Fruit fly (Drosophila melanogaster): ENCODE results near the gene CG44194.
A peak's percentile ranks its signal among the peaks of the same experiment; 100 is the strongest.

Gene CG44194

DNA sequence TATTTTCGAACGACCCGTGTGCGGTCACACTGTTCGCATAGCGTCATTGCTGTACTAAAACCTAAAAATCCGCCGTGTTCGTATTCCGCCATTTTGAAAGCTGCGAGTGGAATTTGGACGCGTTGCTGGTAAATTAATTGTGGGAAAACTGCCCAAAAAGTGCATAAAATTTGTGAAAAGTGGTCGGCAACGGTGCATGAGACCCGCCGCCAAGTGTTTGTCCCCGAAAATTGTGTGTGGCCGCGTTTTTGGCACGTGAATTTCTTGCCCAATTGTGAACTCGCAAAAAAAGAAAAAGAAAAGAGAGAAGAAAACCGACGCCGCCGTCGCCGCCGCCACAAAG lies 14.1 kb upstream of the CG44194 start, which contains the start of gene CtBP (continued):
- TF ChIP-seq sens-2 (GFP tag; IDR thresholded peaks at IDR 0.05): no peak
- no peak for TF ChIP-seq CG4404 (GFP tag; IDR thresholded peaks at IDR 0.05)
- TF ChIP-seq org-1 (GFP tag; optimal IDR thresholded peaks at IDR 0.05): no peak
- no peak for TF ChIP-seq Spps (tag; optimal IDR thresholded peaks at IDR 0.05)

DNA sequence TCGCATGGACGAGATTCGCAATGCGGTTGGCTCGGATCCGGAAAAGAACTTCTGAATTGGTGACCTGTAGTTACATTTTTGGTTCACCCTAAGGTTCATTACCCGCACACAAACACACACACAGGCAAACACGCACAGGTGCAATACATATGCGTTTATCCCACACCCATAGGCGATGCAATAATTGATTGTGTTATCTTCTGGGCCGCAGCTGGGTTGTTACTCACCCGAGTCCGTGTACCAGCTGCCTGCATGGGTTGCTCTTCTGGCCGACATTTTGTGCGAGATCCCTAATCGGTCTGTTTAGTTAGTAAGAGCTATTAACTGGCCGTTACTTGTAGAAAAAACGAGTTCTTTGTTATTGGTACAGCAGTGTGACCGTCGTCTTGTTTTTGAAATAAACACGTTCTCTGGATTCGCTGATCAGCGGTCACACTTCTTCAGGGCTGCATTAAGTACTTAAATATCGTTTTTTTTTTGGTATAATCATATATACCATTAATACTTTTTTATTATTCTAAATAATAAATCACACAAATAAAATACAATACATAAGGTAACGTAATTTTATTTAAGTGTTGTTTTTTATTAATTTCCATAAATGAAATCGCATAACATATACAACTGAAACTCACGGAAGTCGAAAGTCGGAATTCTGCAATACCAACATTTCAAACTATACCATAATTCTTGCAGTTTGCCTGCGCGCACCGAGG lies 13.5 kb upstream of the CG44194 start, which contains the start of gene CG8031:
Gene CG8031 (minus strand): TSS at position 406 of the 716 bp plus-strand sequence.
- no peak for TF ChIP-seq nom (GFP tag; optimal IDR thresholded peaks at IDR 0.05)
- no peak for TF ChIP-seq CG11695 (GFP tag; IDR thresholded peaks at IDR 0.05)
- no peak for TF ChIP-seq croc (GFP tag; conservative IDR thresholded peaks at IDR 0.05)
- no peak for TF ChIP-seq Antp (GFP tag; optimal IDR thresholded peaks at IDR 0.05)
- TF ChIP-seq CG17829 (tag; optimal IDR thresholded peaks at IDR 0.05): peak; percentile 7
- peak; percentile 70 for TF ChIP-seq CG2116 (GFP tag; optimal IDR thresholded peaks at IDR 0.05)
- no peak for TF ChIP-seq C15 (GFP tag; IDR thresholded peaks at IDR 0.05)
- no peak for TF ChIP-seq CG18619 (GFP tag; optimal IDR thresholded peaks at IDR 0.05)
- no peak for TF ChIP-seq CG3838 (GFP tag; optimal IDR thresholded peaks at IDR 0.05)
- TF ChIP-seq CG4404 (GFP tag; IDR thresholded peaks at IDR 0.05): no peak
- TF ChIP-seq CG2712 (tag; optimal IDR thresholded peaks at IDR 0.05): peak; percentile 17
- no peak for TF ChIP-seq CG31365 (tag; optimal IDR thresholded peaks at IDR 0.05)
- no peak for TF ChIP-seq Side (GFP tag; optimal IDR thresholded peaks at IDR 0.05)
- TF ChIP-seq CG2875 (GFP tag; optimal IDR thresholded peaks at IDR 0.05): no peak
- TF ChIP-seq Elba2 (GFP tag; optimal IDR thresholded peaks at IDR 0.05): no peak
- no peak for TF ChIP-seq br (optimal IDR thresholded peaks at IDR 0.05)
- no peak for TF ChIP-seq ATbp (GFP tag; optimal IDR thresholded peaks at IDR 0.05)
- no peak for TF ChIP-seq nerfin-1 (tag; optimal IDR thresholded peaks at IDR 0.05)
- no peak for TF ChIP-seq CG6254 (GFP tag; optimal IDR thresholded peaks at IDR 0.05)
- TF ChIP-seq CG32532 (GFP tag; IDR thresholded peaks at IDR 0.05): no peak
- TF ChIP-seq CG11093 (GFP tag; IDR thresholded peaks at IDR 0.05): no peak
- peak; percentile 60 for TF ChIP-seq CG10267 (tag; optimal IDR thresholded peaks at IDR 0.05)
- 0 out of 3 replicates have a peak, but pooled peaks have one; percentile 16 for TF ChIP-seq zfh1 (GFP tag; IDR thresholded peaks at IDR 0.05)
- no peak for TF ChIP-seq HmgZ (tag; optimal IDR thresholded peaks at IDR 0.05)
- TF ChIP-seq z (GFP tag; IDR thresholded peaks at IDR 0.05): no peak
- peak; percentile 11 for TF ChIP-seq CG10979 (tag; optimal IDR thresholded peaks at IDR 0.05)
- TF ChIP-seq CG6689 (GFP tag; IDR thresholded peaks at IDR 0.05): no peak
- TF ChIP-seq CG18476 (GFP tag; optimal IDR thresholded peaks at IDR 0.05): no peak
- peak; percentile 16 for TF ChIP-seq Ets97D (GFP tag; optimal IDR thresholded peaks at IDR 0.05)
- TF ChIP-seq Jarid2 (GFP tag; optimal IDR thresholded peaks at IDR 0.05): no peak
- TF ChIP-seq MBD-R2 (GFP tag; IDR thresholded peaks at IDR 0.05): no peak; the same call in 1 of the 2 replicates
- TF ChIP-seq amos (GFP tag; IDR thresholded peaks at IDR 0.05; ENCODE audit: partially characterized antibody): no peak; the same call in 1 of the 2 replicates
- no peak for TF ChIP-seq CG31388 (GFP tag; optimal IDR thresholded peaks at IDR 0.05)
- no peak for TF ChIP-seq CoRest (tag; optimal IDR thresholded peaks at IDR 0.05)
- TF ChIP-seq pum (GFP tag; optimal IDR thresholded peaks at IDR 0.05): no peak
- no peak for TF ChIP-seq CG12236 (GFP tag; optimal IDR thresholded peaks at IDR 0.05)
- no peak for TF ChIP-seq unpg (GFP tag; optimal IDR thresholded peaks at IDR 0.05)
- TF ChIP-seq eyg (GFP tag; optimal IDR thresholded peaks at IDR 0.05): no peak
- no peak for TF ChIP-seq nau (GFP tag; optimal IDR thresholded peaks at IDR 0.05)
- no peak for TF ChIP-seq CG4820 (GFP tag; optimal IDR thresholded peaks at IDR 0.05)
- TF ChIP-seq Eip74EF (GFP tag; optimal IDR thresholded peaks at IDR 0.05): no peak
- no peak for TF ChIP-seq disco-r (GFP tag; optimal IDR thresholded peaks at IDR 0.05)
- TF ChIP-seq unc-4 (GFP tag; IDR thresholded peaks at IDR 0.05; ENCODE audit: partially characterized antibody): no peak
- peak; percentile 91; the same call in 3 of the 4 replicates for TF ChIP-seq chinmo (GFP tag; IDR thresholded peaks at IDR 0.05; ENCODE audit: partially characterized antibody)
- no peak for TF ChIP-seq fru (optimal IDR thresholded peaks at IDR 0.05)
- TF ChIP-seq ken (GFP tag; IDR thresholded peaks at IDR 0.05): no peak

Data from whole organism, embryonic.